ENCODE assay signal across 5 fruit fly cellular contexts in the genomic region with DNA sequence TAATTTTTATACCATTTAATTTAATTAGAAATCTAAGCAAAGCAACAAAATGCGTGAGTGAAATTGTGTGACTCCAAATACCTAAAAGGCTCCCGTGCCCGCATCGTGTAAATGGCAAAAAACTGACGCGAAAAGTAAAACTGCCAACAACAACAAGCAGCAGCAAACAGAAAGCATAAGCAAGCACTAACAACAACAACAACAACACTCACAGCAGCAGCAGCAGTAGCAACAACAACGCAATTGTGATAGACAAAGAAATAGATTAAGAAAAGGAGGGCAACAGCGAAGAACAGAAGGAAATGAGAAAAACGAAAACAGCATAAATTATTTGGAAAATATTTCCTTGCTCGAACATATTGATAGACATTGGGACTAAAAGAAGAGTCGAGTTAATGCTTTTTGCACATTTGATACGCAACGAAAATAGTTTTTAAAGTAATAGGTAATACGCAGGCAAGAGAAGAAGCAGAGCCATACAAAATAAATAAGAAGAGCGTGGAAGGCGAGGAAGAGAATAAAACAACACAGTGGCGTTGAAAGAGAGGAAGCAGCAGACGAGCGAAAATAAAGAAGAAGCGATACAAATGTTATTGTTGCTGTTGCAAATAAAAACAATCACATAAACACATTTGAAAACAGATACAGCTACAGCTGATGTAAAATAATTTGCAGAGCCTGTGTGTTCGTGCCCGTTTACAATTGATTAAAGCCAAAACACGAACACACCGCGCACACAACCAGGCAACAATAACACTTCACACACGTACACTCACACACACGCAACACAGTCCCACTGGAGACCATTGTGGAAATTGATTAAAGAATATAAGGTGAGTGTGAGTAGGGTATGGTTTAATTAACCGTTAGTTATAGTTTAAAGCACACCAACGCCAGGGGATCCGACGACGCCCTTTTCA.
A peak's percentile ranks its signal among the peaks of the same experiment; 100 is the strongest.
TF ChIP-seq lines count a peak whose summit lies in the region.

No protein-coding gene starts in this region.

- TF ChIP-seq CTCF in whole organism, embryonic (GFP tag; optimal IDR thresholded peaks at IDR 0.05; lab: Kevin White, UChicago), result no peak

TF ChIP-seq in Kc167, 6 proteins besides CTCF, POLR2A, EP300 and RAD21:
- TF ChIP-seq psq (optimal IDR thresholded peaks at IDR 0.05; lab: Kevin White, UChicago), result peak; percentile 85
- no peak for TF ChIP-seq Myc (optimal IDR thresholded peaks at IDR 0.05; lab: Kevin White, UChicago)

TF ChIP-seq in whole organism, adult, 20 proteins besides CTCF, POLR2A, EP300 and RAD21:
- TF ChIP-seq cic (GFP tag; optimal IDR thresholded peaks at IDR 0.05; lab: Kevin White, UChicago) (peak; percentile 76), ovo (GFP tag; optimal IDR thresholded peaks at IDR 0.05; lab: Kevin White, UChicago) (peak; percentile 9), CG12768 (GFP tag; optimal IDR thresholded peaks at IDR 0.05; lab: Kevin White, UChicago) (peak; percentile 9), toe (GFP tag; optimal IDR thresholded peaks at IDR 0.05; lab: Kevin White, UChicago) (no peak), pad (GFP tag; optimal IDR thresholded peaks at IDR 0.05; lab: Kevin White, UChicago) (peak; percentile 87)

TF ChIP-seq in whole organism, embryonic, 481 proteins besides CTCF, POLR2A, EP300 and RAD21 (continues in another document):
- TF ChIP-seq ab (GFP tag; optimal IDR thresholded peaks at IDR 0.05; lab: Kevin White, UChicago) (no peak), TFAM (GFP tag; optimal IDR thresholded peaks at IDR 0.05; lab: Kevin White, UChicago) (no peak), Hr51 (GFP tag; optimal IDR thresholded peaks at IDR 0.05; lab: Kevin White, UChicago) (no peak), salm (tag; optimal IDR thresholded peaks at IDR 0.05; lab: Kevin White, UChicago) (no peak), ci (GFP tag; IDR thresholded peaks at IDR 0.05; lab: Robert Waterston, UW) (no peak), CG1603 (tag; optimal IDR thresholded peaks at IDR 0.05; lab: Kevin White, UChicago) (no peak), az2 (GFP tag; optimal IDR thresholded peaks at IDR 0.05; lab: Kevin White, UChicago) (no peak), Hsf (GFP tag; optimal IDR thresholded peaks at IDR 0.05; lab: Kevin White, UChicago) (no peak), CG4282 (GFP tag; optimal IDR thresholded peaks at IDR 0.05; lab: Kevin White, UChicago) (no peak), CG3065 (GFP tag; optimal IDR thresholded peaks at IDR 0.05; lab: Kevin White, UChicago) (no peak), HLH4C (GFP tag; IDR thresholded peaks at IDR 0.05; lab: Robert Waterston, UW; ENCODE audit: partially characterized antibody) (0 out of 3 replicates have a peak, but pooled peaks have one; percentile 5), CG3407 (GFP tag; optimal IDR thresholded peaks at IDR 0.05; lab: Kevin White, UChicago) (no peak), CG7556 (GFP tag; optimal IDR thresholded peaks at IDR 0.05; lab: Kevin White, UChicago) (no peak), exex (tag; optimal IDR thresholded peaks at IDR 0.05; lab: Kevin White, UChicago) (peak; percentile 25), CG31224 (GFP tag; IDR thresholded peaks at IDR 0.05; lab: Robert Waterston, UW) (no peak), ase (GFP tag; IDR thresholded peaks at IDR 0.05; lab: Robert Waterston, UW) (no peak), MTF-1 (GFP tag; optimal IDR thresholded peaks at IDR 0.05; lab: Kevin White, UChicago; ENCODE audit: borderline replicate concordance) (no peak), CG17385 (GFP tag; optimal IDR thresholded peaks at IDR 0.05; lab: Kevin White, UChicago) (peak; percentile 95), ERR (GFP tag; optimal IDR thresholded peaks at IDR 0.05; lab: Kevin White, UChicago) (peak; percentile 11), zf30C (GFP tag; optimal IDR thresholded peaks at IDR 0.05; lab: Kevin White, UChicago) (no peak), CG30431 (GFP tag; optimal IDR thresholded peaks at IDR 0.05; lab: Kevin White, UChicago) (no peak), CG8478 (optimal IDR thresholded peaks at IDR 0.05; lab: Kevin White, UChicago) (no peak), scrt (GFP tag; optimal IDR thresholded peaks at IDR 0.05; lab: Kevin White, UChicago) (no peak), Hmr (GFP tag; optimal IDR thresholded peaks at IDR 0.05; lab: Kevin White, UChicago) (no peak), mirr (GFP tag; optimal IDR thresholded peaks at IDR 0.05; lab: Kevin White, UChicago) (peak; percentile 36)

TF ChIP-seq in whole organism, prepupa, 60 proteins besides CTCF, POLR2A, EP300 and RAD21:
- TF ChIP-seq Sox14 (GFP tag; optimal IDR thresholded peaks at IDR 0.05; lab: Kevin White, UChicago), result no peak
- no peak for TF ChIP-seq vri (GFP tag; optimal IDR thresholded peaks at IDR 0.05; lab: Kevin White, UChicago)
- TF ChIP-seq Smox (GFP tag; optimal IDR thresholded peaks at IDR 0.05; lab: Kevin White, UChicago), result no peak
- no peak for TF ChIP-seq esn (GFP tag; optimal IDR thresholded peaks at IDR 0.05; lab: Kevin White, UChicago)
- TF ChIP-seq fkh (GFP tag; optimal IDR thresholded peaks at IDR 0.05; lab: Kevin White, UChicago), result peak; percentile 35
- TF ChIP-seq CG1621 (tag; optimal IDR thresholded peaks at IDR 0.05; lab: Kevin White, UChicago), result no peak
- no peak for TF ChIP-seq CG6163 (GFP tag; IDR thresholded peaks at IDR 0.05; lab: Robert Waterston, UW)
- no peak for TF ChIP-seq net (GFP tag; optimal IDR thresholded peaks at IDR 0.05; lab: Kevin White, UChicago)
- TF ChIP-seq CG32006 (GFP tag; optimal IDR thresholded peaks at IDR 0.05; lab: Kevin White, UChicago), result no peak
- TF ChIP-seq CG3919 (GFP tag; optimal IDR thresholded peaks at IDR 0.05; lab: Kevin White, UChicago), result no peak
- TF ChIP-seq Eip78C (GFP tag; lab: Kevin White, UChicago), result peak; percentile 13
- no peak for TF ChIP-seq salr (GFP tag; optimal IDR thresholded peaks at IDR 0.05; lab: Kevin White, UChicago)
TF ChIP-seq in whole organism, prepupa: peak in this region for 2.

TF ChIP-seq in whole organism, wandering third instar larva, 38 proteins besides CTCF, POLR2A, EP300 and RAD21:
- TF ChIP-seq foxo (GFP tag; optimal IDR thresholded peaks at IDR 0.05; lab: Kevin White, UChicago) (no peak), psq (GFP tag; optimal IDR thresholded peaks at IDR 0.05; lab: Kevin White, UChicago) (peak; percentile 60)
